Worm (Caenorhabditis elegans): ENCODE results near the gene F44E2.3.
A peak's percentile ranks its signal among the peaks of the same experiment; 100 is the strongest.

Gene F44E2.3

ce11 chrIII:8827128-8827527 lies 2.0 kb downstream of the F44E2.3 start, which contains the start of gene F54F2.9:
Gene F54F2.9, minus strand, starts transcription at chrIII:8827228.
- TF ChIP-seq lin-32 (GFP tag; optimal IDR thresholded peaks at IDR 0.05): no peak
- no peak for TF ChIP-seq mab-5 (tag; optimal IDR thresholded peaks at IDR 0.05)
- TF ChIP-seq flh-1 (GFP tag; optimal IDR thresholded peaks at IDR 0.05): no peak
- no peak for TF ChIP-seq ham-2 (GFP tag; optimal IDR thresholded peaks at IDR 0.05)
- TF ChIP-seq pha-4 (tag; optimal IDR thresholded peaks at IDR 0.05): no peak
- no peak for TF ChIP-seq zip-8 (tag; optimal IDR thresholded peaks at IDR 0.05)
- TF ChIP-seq ceh-39 (tag; optimal IDR thresholded peaks at IDR 0.05): no peak
- no peak for TF ChIP-seq unc-62 (GFP tag; optimal IDR thresholded peaks at IDR 0.05)
- no peak for TF ChIP-seq drap-1 (GFP tag; optimal IDR thresholded peaks at IDR 0.05)
- TF ChIP-seq nhr-237 (tag; optimal IDR thresholded peaks at IDR 0.05): no peak
- TF ChIP-seq unc-39 (tag; optimal IDR thresholded peaks at IDR 0.05): no peak
- TF ChIP-seq sem-2 (GFP tag; optimal IDR thresholded peaks at IDR 0.05): no peak
- no peak for TF ChIP-seq elt-1 (tag; optimal IDR thresholded peaks at IDR 0.05; ENCODE audit: borderline replicate concordance, insufficient read depth)
- TF ChIP-seq nhr-76 (tag; optimal IDR thresholded peaks at IDR 0.05): no peak
- no peak for TF ChIP-seq nhr-12 (tag; optimal IDR thresholded peaks at IDR 0.05)
- TF ChIP-seq elt-3 (tag; optimal IDR thresholded peaks at IDR 0.05): no peak
- TF ChIP-seq cnd-1 (tag; optimal IDR thresholded peaks at IDR 0.05): no peak
- TF ChIP-seq ztf-11 (tag; optimal IDR thresholded peaks at IDR 0.05): no peak
- TF ChIP-seq bed-3 (GFP tag; optimal IDR thresholded peaks at IDR 0.05): no peak

- TF ChIP-seq nhr-2 (tag; optimal IDR thresholded peaks at IDR 0.05) (no peak), ceh-39 (tag; optimal IDR thresholded peaks at IDR 0.05) (no peak), sptf-1 (tag; optimal IDR thresholded peaks at IDR 0.05) (no peak), mab-5 (tag; optimal IDR thresholded peaks at IDR 0.05) (no peak), drap-1 (GFP tag; optimal IDR thresholded peaks at IDR 0.05) (no peak), nhr-237 (tag; optimal IDR thresholded peaks at IDR 0.05) (no peak), pha-4 (tag; optimal IDR thresholded peaks at IDR 0.05) (no peak), M03D4.4 (tag; optimal IDR thresholded peaks at IDR 0.05) (no peak), unc-39 (tag; optimal IDR thresholded peaks at IDR 0.05) (no peak), sem-2 (GFP tag; optimal IDR thresholded peaks at IDR 0.05) (no peak), flh-1 (GFP tag; optimal IDR thresholded peaks at IDR 0.05) (no peak), mls-2 (tag; optimal IDR thresholded peaks at IDR 0.05) (no peak), ceh-83 (GFP tag; optimal IDR thresholded peaks at IDR 0.05) (no peak), ceh-43 (GFP tag; optimal IDR thresholded peaks at IDR 0.05) (no peak), unc-62 (GFP tag; optimal IDR thresholded peaks at IDR 0.05) (no peak)
Observed at ce11 chrIII:8824556-8824955, 4.5 kb downstream of the F44E2.3 start.

ce11 chrIII:8818599-8818998 lies 10.5 kb downstream of the F44E2.3 start, which contains the start of gene pat-2:
Gene pat-2, plus strand, starts transcription at chrIII:8818899.
- TF ChIP-seq flh-1 (GFP tag; optimal IDR thresholded peaks at IDR 0.05) (no peak), ces-1 (GFP tag; optimal IDR thresholded peaks at IDR 0.05) (no peak), nhr-28 (tag; optimal IDR thresholded peaks at IDR 0.05) (no peak), snpc-4 (tag; optimal IDR thresholded peaks at IDR 0.05) (no peak), lsy-2 (tag; optimal IDR thresholded peaks at IDR 0.05) (no peak), hlh-1 (tag; optimal IDR thresholded peaks at IDR 0.05) (no peak), tbx-8 (GFP tag; optimal IDR thresholded peaks at IDR 0.05) (no peak), ztf-11 (tag; optimal IDR thresholded peaks at IDR 0.05) (no peak), sptf-1 (tag; optimal IDR thresholded peaks at IDR 0.05) (no peak), zip-8 (tag; optimal IDR thresholded peaks at IDR 0.05) (no peak), nhr-12 (tag; optimal IDR thresholded peaks at IDR 0.05) (no peak), nhr-76 (tag; optimal IDR thresholded peaks at IDR 0.05) (no peak), ceh-39 (tag; optimal IDR thresholded peaks at IDR 0.05) (no peak), sem-2 (GFP tag; optimal IDR thresholded peaks at IDR 0.05) (no peak)

- peak; percentile 37 for TF ChIP-seq unc-62 (GFP tag; optimal IDR thresholded peaks at IDR 0.05)
- TF ChIP-seq nhr-12 (tag; optimal IDR thresholded peaks at IDR 0.05): no peak
- TF ChIP-seq nhr-76 (tag; optimal IDR thresholded peaks at IDR 0.05): no peak
- TF ChIP-seq snpc-4 (tag; optimal IDR thresholded peaks at IDR 0.05): no peak
- no peak for TF ChIP-seq nhr-28 (tag; optimal IDR thresholded peaks at IDR 0.05)
- TF ChIP-seq flh-1 (GFP tag; optimal IDR thresholded peaks at IDR 0.05): no peak
- peak; percentile 90 for TF ChIP-seq hlh-1 (tag; optimal IDR thresholded peaks at IDR 0.05)
- peak; percentile 74 for TF ChIP-seq unc-120 (tag; optimal IDR thresholded peaks at IDR 0.05; ENCODE audit: poor library complexity, severe bottlenecking)
- no peak for TF ChIP-seq unc-39 (tag; optimal IDR thresholded peaks at IDR 0.05)
- no peak for TF ChIP-seq mls-2 (tag; optimal IDR thresholded peaks at IDR 0.05)
- TF ChIP-seq lsy-2 (tag; optimal IDR thresholded peaks at IDR 0.05): no peak
- TF ChIP-seq tbx-8 (GFP tag; optimal IDR thresholded peaks at IDR 0.05): no peak
- TF ChIP-seq ceh-43 (GFP tag; optimal IDR thresholded peaks at IDR 0.05): no peak
- no peak for TF ChIP-seq ztf-11 (tag; optimal IDR thresholded peaks at IDR 0.05)
- TF ChIP-seq lin-32 (GFP tag; optimal IDR thresholded peaks at IDR 0.05): no peak
- no peak for TF ChIP-seq sptf-1 (tag; optimal IDR thresholded peaks at IDR 0.05)
Observed at ce11 chrIII:8815699-8816098, 13.4 kb downstream of the F44E2.3 start.

Data from whole organism, mixed stage, embryonic.